Fruit fly (Drosophila melanogaster) Kc167 (cell line): Measurements from ENCODE around the gene Max.

ENCODE experiments used
- Myc ChIP-seq: fragments of >200 bp; optimal IDR thresholded peaks from 2 replicates; lab custom pipeline; 2017; ENCODE audit warnings: missing external identifiers
- Sin3A ChIP-seq: fragments of >200 bp; optimal IDR thresholded peaks from 2 replicates; lab custom pipeline; 2018; ENCODE audit warnings: missing external identifiers
- h ChIP-seq: fragments of >200 bp; optimal IDR thresholded peaks from 3 replicates; lab custom pipeline; 2018; ENCODE audit warnings: missing external identifiers
- insv ChIP-seq: fragments of >200 bp; optimal IDR thresholded peaks from 3 replicates; lab custom pipeline; 2018; ENCODE audit warnings: missing external identifiers
- psq ChIP-seq: fragments of >200 bp; optimal IDR thresholded peaks from 2 replicates; lab custom pipeline; 2017; ENCODE audit warnings: missing external identifiers
- ttk ChIP-seq: sonication (Bioruptor generic); optimal IDR thresholded peaks from 2 replicates; lab custom pipeline; 2017; ENCODE audit warnings: missing external identifiers

Gene Max

DNA sequence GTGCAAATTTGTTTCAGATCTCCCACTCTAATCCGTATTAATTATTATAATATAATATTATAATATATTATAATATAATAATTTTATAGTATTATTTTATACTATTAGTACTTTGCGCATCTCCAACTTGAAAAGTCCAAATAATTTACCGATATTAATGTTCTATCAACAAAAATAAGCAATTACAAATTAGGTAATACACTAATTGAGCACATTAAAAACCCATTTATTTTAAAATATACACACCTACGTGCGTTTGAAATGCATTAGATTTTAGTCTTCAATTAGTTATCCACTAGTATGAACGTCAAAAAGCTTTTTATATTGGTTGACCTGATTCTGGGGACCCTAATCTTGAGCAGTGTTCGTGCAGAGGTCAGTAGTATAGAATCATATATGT, 27.9 kb downstream of the Max start, which contains the start of gene CG33647:
Gene CG33647, plus strand, starts transcription at position 301 of the 400 bp plus-strand sequence.
- TF ChIP-seq ttk (lab: Kevin White, UChicago), result no peak
- TF ChIP-seq Sin3A, result no peak
- TF ChIP-seq insv, result no peak
- TF ChIP-seq psq, result no peak
- no peak for TF ChIP-seq Myc (lab: Kevin White, UChicago)
- TF ChIP-seq h (lab: Kevin White, UChicago), result no peak

DNA sequence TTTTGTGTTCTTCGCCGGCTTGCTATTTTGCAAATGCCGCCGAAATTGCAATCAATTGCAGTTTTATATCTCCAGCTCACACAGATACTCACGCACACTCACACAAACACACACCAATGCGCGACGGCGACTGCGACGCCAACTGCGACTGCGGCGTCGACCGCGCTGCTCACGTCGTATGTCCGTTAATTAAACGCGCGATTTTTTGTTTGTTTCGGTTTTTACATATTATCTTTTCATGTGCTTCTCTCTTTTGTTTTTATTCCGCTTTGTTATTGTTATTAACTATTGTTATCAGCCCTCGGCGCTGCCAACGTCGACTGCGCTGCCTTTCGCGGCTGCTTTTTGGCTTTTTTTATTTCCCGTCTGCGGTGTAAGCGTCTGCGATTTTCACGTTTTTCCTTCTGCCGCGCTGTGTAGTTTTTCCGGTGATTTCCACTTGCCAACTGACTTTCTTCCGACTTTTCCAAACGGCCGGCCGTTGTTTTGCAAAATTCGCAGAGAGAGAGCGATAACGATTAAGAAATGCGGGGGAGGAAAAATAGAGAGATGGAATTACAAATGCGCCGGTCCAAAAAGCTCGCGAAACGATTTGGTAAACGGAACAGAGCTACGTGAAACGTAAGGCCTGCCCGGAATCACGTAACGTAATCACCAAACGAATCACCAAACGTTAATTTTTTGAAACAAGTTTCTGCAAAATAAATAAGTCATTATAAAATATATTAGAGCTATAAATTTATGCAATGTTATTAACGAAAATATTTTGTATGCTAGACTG, 28.9 kb downstream of the Max start, which contains the start of gene fz2:
Gene fz2, minus strand, starts transcription at position 452 of the 781 bp plus-strand sequence.
- no peak for TF ChIP-seq Sin3A
- no peak for TF ChIP-seq psq
- TF ChIP-seq Myc (lab: Kevin White, UChicago), result no peak
- no peak for TF ChIP-seq h (lab: Kevin White, UChicago)
- no peak for TF ChIP-seq ttk (lab: Kevin White, UChicago)
- TF ChIP-seq insv, result no peak

DNA sequence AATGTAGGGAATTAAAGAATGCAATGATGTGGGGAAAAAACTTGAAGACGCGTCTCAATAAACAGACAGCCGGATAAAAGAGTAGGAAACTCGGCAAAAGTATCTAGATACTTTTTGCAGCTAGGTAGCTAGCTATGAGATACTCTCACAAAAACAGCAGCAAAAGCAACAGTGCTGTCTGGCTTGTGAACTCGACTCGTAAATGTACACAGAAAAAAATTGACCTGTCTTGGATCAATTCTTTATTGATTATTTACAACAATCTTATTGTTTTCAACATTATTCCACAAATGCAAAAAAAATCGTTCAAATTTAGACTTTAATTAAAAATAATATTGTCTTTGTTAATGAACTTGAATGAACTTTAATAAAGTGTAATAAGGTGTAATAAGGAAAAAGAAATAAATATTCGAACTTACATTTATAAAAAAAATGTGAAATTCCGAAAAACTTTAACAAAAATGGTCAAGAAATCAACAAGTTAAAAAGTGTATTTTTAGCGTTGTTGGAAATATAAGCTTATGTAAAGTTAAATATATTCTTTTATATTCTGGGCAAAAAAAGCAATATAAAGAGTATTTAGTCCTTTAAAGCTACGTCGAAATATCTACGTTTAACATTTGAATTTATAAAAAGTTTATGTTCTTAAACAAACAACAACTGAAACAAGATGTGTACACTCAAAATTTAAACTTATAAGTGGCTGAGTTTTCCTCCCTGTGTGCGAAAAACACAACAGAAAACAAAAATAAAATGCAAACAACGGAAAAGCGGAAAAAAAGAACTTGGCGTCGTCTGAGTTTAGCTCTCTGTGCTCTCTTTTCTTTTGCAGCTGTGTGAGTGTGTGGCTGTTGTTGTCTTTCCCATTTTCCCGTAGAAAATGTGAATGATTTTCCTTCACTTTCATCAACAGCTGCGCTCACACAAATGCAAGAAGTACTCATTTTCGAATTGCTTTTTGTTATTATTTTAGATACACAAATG, 29.9 kb downstream of the Max start:
- TF ChIP-seq h (lab: Kevin White, UChicago) (no peak), insv (no peak), psq (no peak)

DNA sequence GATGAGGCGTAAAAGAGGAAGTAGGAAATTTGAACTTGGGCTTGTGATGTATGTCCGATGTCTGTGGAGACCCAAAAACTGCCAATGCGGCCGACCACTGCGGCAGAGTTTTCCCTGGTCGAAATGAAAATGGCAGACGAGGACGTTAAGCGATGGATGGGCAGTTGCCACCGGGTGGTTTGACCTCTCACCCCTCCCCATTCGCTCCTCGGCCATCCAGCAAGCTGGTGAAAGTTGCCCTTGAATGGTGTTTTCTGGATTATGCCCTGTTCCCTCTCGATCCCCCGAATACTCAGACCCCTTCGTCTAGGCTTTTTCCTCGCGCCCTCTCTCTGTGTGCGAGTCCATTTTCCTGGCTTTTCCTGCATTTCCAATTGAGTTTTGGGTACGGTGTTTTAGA, 32.4 kb downstream of the Max start:
- TF ChIP-seq Myc (lab: Kevin White, UChicago), result no peak
- no peak for TF ChIP-seq psq
- no peak for TF ChIP-seq Sin3A
- TF ChIP-seq insv, result no peak
- TF ChIP-seq ttk (lab: Kevin White, UChicago), result no peak
- no peak for TF ChIP-seq h (lab: Kevin White, UChicago)

DNA sequence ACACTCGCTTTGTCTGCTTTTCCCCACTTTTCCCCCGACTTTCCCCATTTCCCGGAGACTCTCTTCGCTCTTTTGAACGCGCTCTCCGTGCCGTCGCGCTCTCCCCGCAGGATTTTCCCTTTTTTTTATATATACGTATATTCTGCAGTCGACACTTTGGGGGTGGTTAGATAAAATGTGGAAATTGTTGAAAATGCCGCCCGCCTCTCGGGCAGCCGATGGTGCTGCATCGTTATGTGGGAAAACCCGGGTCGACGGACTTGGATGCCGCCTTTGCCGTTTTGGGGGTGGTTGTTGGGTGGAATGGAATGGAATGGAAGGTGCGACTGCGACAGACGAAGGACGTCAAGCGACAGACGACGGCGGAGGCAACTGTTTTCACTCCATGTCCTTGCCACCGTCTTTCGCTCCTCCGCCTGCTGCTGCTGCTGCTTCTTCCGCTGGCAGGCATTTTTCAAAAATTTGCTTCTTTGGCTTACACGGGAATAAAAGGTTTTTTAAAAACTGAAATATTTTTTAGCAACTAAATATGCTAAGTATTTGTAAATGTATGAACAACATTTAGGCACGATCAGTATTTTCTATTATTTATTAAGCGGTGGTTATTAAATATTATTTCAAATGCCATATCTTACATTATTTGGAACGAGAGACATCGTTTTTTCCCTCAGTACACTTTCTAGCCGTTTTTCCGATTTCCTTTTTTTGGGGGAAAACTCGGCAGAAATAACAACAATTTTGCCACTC, 33.0 kb downstream of the Max start:
- TF ChIP-seq h (lab: Kevin White, UChicago) (no peak), Myc (lab: Kevin White, UChicago) (no peak), insv (no peak), ttk (lab: Kevin White, UChicago) (no peak), psq (no peak), Sin3A (no peak)

DNA sequence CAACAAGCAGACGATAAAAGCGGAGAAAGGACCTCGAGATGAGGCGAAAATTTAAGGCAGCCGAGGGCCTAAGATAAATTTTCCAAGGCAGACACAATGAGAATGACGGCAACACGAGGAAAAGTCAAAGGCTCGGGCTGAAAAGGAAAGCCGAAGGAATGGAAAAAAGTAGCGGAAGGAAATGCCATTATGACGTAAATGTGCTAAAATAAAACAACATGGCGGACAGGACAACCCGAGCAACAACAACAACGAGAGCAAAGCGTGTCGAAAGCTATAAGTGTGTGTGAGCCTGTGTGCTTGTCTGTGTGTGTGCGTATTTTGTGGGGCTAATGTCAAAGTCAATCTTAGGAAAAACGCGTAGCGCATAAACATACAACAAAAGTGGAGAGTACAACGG, 34.5 kb downstream of the Max start:
- no peak for TF ChIP-seq insv
- TF ChIP-seq ttk (lab: Kevin White, UChicago), result no peak
- no peak for TF ChIP-seq Myc (lab: Kevin White, UChicago)
- TF ChIP-seq h (lab: Kevin White, UChicago), result no peak

DNA sequence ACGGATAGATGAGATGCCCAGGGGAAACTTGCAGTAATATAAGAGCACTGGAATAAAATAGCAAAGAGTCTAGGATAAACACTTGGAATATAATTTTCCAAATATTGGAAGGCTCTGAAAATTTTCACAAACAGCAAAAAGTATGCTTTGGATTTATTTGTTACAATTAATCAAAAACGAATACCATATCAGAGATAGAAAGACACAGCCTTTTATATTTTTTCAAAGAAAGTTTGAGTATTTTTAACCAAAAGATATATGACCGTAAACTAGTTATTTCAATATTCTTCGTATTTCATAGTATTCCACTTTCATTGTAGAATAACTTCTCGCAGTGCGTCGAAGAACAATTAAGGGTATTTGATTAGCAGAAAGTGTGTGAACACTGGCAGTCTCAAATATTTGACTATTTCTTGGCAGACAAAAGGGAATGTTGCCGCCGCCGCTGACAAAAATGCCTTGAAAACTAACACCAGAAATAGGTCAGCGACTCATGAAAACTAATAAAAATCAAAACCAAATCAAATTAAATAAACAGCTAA, 35.1 kb downstream of the Max start:
- TF ChIP-seq Sin3A, result no peak
- TF ChIP-seq ttk (lab: Kevin White, UChicago), result no peak
- TF ChIP-seq insv, result no peak

DNA sequence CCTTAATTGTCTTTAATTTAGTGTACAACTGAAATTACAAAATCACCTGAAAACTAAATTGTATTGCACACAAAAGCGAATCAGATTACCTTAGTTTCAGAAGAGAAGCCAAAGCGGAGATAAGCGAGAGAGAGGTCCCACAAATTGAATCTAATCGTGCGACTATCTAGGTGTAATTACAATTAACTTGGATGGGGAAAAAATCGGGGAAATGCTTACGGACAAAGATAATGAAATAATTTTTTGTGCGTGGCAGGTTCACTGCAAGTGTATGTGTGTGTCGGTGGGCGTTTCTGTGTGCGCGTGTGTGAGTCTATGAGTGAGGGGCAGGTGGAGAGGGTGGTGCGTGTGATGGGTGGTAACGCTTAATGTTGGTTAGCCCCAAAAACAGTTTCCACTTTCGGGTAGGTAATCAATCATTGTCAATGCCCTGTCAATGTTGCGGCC, 35.6 kb downstream of the Max start:
- TF ChIP-seq Sin3A (no peak), Myc (lab: Kevin White, UChicago) (no peak), psq (no peak), h (lab: Kevin White, UChicago) (no peak), insv (no peak), ttk (lab: Kevin White, UChicago) (no peak)

DNA sequence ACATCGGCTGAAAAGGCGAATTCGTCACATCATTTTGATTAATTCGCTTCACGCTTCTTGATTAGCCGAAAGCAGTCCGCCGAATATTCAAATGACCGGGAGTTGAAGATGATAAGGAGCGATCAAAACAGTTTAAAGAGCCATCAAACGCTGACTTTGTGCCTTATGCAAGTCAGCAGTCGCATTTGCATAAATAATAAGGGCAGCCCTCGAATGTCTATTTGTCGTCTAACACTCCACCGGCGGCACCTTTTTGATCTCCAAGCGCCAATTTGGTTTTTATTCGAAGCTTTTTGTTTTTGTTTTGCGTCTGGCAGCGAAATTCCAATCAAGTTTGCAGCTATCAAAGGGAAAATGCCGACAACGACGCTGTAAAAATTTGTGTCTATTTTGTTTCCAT, 38.3 kb downstream of the Max start:
- no peak for TF ChIP-seq ttk (lab: Kevin White, UChicago)
- TF ChIP-seq h (lab: Kevin White, UChicago), result no peak
- TF ChIP-seq Sin3A, result no peak
- no peak for TF ChIP-seq psq
- TF ChIP-seq insv, result no peak

DNA sequence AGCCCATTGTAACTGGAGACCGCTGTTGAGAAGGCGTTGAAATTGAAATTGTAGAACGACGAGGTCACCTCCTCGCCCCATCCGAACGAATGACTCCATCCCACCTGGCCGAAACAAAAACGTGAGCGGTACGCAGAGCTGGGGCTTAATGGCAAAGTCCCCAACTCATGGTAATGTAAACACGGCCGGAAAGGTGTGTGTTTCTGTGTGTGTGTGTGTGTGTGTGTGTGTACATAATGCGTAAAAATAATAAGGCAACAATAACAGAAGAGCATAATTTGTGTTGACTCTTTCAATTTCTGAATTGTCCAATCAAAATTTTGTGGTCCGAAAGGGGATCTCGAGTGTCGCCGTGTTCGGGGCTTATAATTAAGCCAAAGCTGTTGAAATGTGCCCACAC, 42.5 kb downstream of the Max start:
- TF ChIP-seq Myc (lab: Kevin White, UChicago), result no peak
- TF ChIP-seq psq, result no peak
- TF ChIP-seq insv, result no peak

DNA sequence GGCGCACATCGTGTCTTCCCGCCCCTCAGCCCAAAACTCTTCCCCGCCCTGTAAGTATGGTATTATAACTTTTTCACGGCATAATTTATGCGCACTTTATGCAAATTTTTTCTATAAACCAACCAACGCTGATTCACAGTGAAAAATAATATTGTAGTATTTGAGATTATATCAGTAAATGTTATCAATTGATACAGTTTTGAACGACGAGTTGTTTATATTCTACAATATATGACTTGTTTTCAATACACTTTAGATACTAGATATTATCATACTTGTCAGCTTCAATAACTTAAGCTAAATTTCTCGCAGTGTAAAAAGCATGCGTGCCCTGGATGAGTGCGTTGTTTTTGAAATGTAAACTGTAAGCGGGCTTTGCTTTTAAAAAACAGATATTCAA, 47.6 kb downstream of the Max start:
- no peak for TF ChIP-seq Myc (lab: Kevin White, UChicago)
- no peak for TF ChIP-seq psq
- TF ChIP-seq insv, result no peak

DNA sequence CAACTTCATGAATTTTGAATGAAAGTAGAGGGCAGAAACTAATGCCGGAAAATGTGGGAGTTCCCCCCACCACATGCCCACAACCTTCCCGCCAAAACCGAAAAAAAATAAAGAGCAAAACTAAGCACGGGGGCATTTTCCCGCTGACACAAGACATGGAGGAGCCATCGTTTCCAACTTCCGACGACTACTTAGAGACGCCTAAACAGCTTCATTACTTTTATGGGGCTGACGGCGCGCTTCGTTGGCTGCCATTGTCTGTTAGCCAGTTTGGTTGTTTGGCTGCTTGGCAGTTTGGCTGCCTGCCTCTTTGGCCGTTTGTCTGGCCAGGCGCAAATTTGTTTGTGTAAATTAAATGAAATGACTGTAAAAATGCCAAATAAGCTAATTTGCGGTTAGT, 49.8 kb downstream of the Max start:
- TF ChIP-seq insv, result no peak
- no peak for TF ChIP-seq psq
- TF ChIP-seq ttk (lab: Kevin White, UChicago), result no peak
- TF ChIP-seq h (lab: Kevin White, UChicago), result no peak
- no peak for TF ChIP-seq Sin3A
- TF ChIP-seq Myc (lab: Kevin White, UChicago), result no peak
